Worm (Caenorhabditis elegans) whole organism, L4 larva: ENCODE data around the gene srw-118.

Experiments used
- dmd-6 ChIP-seq: fragments of 200-800 bp; sonication (Bioruptor generic); IDR thresholded peaks from 2 replicates; pipeline ENCODE4 v1.3.6; 2022; ENCODE audit warnings: missing genetic modification reagents, missing genetic modification characterization, missing compliant biosample characterization
- dmd-9 ChIP-seq: fragments of 200-800 bp; sonication (Bioruptor generic); IDR thresholded peaks from 2 replicates; pipeline ENCODE4 v1.3.6; 2022; ENCODE audit warnings: missing genetic modification reagents, missing genetic modification characterization, missing compliant biosample characterization
- dve-1 ChIP-seq: sonication (generic microtip); optimal IDR thresholded peaks from 2 replicates; lab custom pipeline; 2017; ENCODE audit warnings: antibody characterized with exemption, mild to moderate bottlenecking, missing genetic modification characterization, missing compliant biosample characterization; ENCODE audit not compliant: insufficient read depth
- lin-13 ChIP-seq: fragments of 150-350 bp; optimal IDR thresholded peaks from 2 replicates; lab custom pipeline; 2014; ENCODE audit warnings: missing biosample characterization, missing genetic modification reagents, missing genetic modification characterization
- lin-15B ChIP-seq: fragments of 150-350 bp; sonication (generic microtip); optimal IDR thresholded peaks from 3 replicates; lab custom pipeline; 2014; ENCODE audit warnings: missing biosample characterization, missing genetic modification characterization
- madf-9 ChIP-seq: fragments of 200-800 bp; sonication (Bioruptor generic); conservative IDR thresholded peaks from 2 replicates; pipeline ENCODE4 v1.3.6; 2022; ENCODE audit warnings: missing genetic modification reagents, missing genetic modification characterization, missing compliant biosample characterization
- nhr-11 ChIP-seq: fragments of 150-350 bp; optimal IDR thresholded peaks from 2 replicates; lab custom pipeline; 2014; ENCODE audit warnings: missing biosample characterization, missing genetic modification characterization
- skn-1 ChIP-seq: fragments of 150-350 bp; optimal IDR thresholded peaks from 2 replicates; lab custom pipeline; 2014; ENCODE audit warnings: missing biosample characterization, missing genetic modification characterization
- snpc-4 ChIP-seq: fragments of 150-350 bp; optimal IDR thresholded peaks from 2 replicates; lab custom pipeline; 2014; ENCODE audit warnings: missing biosample characterization, missing genetic modification characterization

DNA sequence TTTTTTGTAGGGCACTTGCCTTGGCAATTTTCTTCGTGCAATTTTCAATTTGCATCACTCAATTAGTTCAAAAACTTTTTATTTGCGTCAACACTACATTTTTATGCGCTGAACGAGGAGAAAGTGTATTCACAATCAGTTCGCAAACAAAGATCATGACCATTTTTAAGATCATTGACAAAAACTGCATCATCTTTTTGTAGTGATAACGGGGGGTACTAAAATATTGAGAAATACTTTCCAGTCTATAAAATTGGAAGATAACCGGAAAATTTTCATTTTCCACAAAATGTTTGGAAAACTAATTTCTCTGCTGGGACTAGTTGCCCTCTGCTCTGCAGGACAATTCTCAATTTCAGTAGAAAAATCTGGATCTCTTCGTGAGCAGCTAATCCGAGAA is 44.4 kb upstream of the srw-118 start, which contains the start of gene asp-8:
- TF ChIP-seq dve-1 = no peak
- no peak for TF ChIP-seq lin-15B (tag; lab: Kevin White, UChicago)
- no peak for TF ChIP-seq madf-9 (GFP tag; lab: Robert Waterston, UW)
- TF ChIP-seq nhr-11 = no peak
- no peak for TF ChIP-seq lin-13 (GFP tag; lab: Kevin White, UChicago)
- TF ChIP-seq dmd-6 (GFP tag; lab: Robert Waterston, UW) = no peak; the same call in 1 of the 2 replicates
- TF ChIP-seq snpc-4 (tag; lab: Kevin White, UChicago) = no peak
- no peak for TF ChIP-seq skn-1 (tag; lab: Kevin White, UChicago)
- no peak for TF ChIP-seq dmd-9 (GFP tag; lab: Robert Waterston, UW)
